Worm (Caenorhabditis elegans): Measurements from ENCODE around the gene msp-3.

msp-3 gene

ce11 chrII:4741527-4742187, 44.4 kb downstream of the msp-3 start, which contains the start of gene acs-11:
Gene acs-11, plus strand, starts transcription at chrII:4742137.
- TF ChIP-seq zag-1 (tag; optimal IDR thresholded peaks at IDR 0.05), result no peak
- peak; percentile 69 for TF ChIP-seq fos-1 (tag; optimal IDR thresholded peaks at IDR 0.05)
- TF ChIP-seq F13H6.1 (tag; optimal IDR thresholded peaks at IDR 0.05), result no peak
- peak; percentile 4 for TF ChIP-seq gmeb-1 (tag; optimal IDR thresholded peaks at IDR 0.05)
- peak; percentile 19 for TF ChIP-seq crh-2 (tag; optimal IDR thresholded peaks at IDR 0.05)
- no peak for TF ChIP-seq Y55F3AM.14 (GFP tag; optimal IDR thresholded peaks at IDR 0.05)
- peak; percentile 0 for TF ChIP-seq nhr-6 (tag; optimal IDR thresholded peaks at IDR 0.05)
- TF ChIP-seq nhr-21 (tag; optimal IDR thresholded peaks at IDR 0.05), result peak; percentile 28
- peak; percentile 11 for TF ChIP-seq sma-3 (GFP tag; optimal IDR thresholded peaks at IDR 0.05)

- TF ChIP-seq lin-11 (tag; optimal IDR thresholded peaks at IDR 0.05) (peak; percentile 41), blmp-1 (tag; optimal IDR thresholded peaks at IDR 0.05; ENCODE audit: insufficient read depth) (peak; percentile 14), nhr-10 (tag; optimal IDR thresholded peaks at IDR 0.05) (no peak), unc-39 (tag; optimal IDR thresholded peaks at IDR 0.05) (no peak), nhr-21 (tag; optimal IDR thresholded peaks at IDR 0.05) (peak; percentile 60), gmeb-1 (tag; optimal IDR thresholded peaks at IDR 0.05) (peak; percentile 95), lsy-2 (tag; optimal IDR thresholded peaks at IDR 0.05) (peak; percentile 74 to 90), elt-3 (tag; optimal IDR thresholded peaks at IDR 0.05) (no peak), ztf-11 (tag; optimal IDR thresholded peaks at IDR 0.05) (no peak), sem-4 (tag; optimal IDR thresholded peaks at IDR 0.05) (peak; percentile 39), nhr-77 (tag; optimal IDR thresholded peaks at IDR 0.05) (no peak), crh-2 (tag; optimal IDR thresholded peaks at IDR 0.05) (peak; percentile 95), mab-5 (tag; optimal IDR thresholded peaks at IDR 0.05) (peak; percentile 35), lin-13 (GFP tag; optimal IDR thresholded peaks at IDR 0.05) (peak; percentile 58), Y55F3AM.14 (GFP tag; optimal IDR thresholded peaks at IDR 0.05) (no peak), skn-1 (tag; optimal IDR thresholded peaks at IDR 0.05) (peak; percentile 32), R02D3.7 (tag; optimal IDR thresholded peaks at IDR 0.05) (no peak), fos-1 (tag; optimal IDR thresholded peaks at IDR 0.05) (peak; percentile 40), ama-1 (optimal IDR thresholded peaks at IDR 0.05) (no peak), unc-55 (GFP tag; optimal IDR thresholded peaks at IDR 0.05) (peak; percentile 84), nhr-11 (tag; optimal IDR thresholded peaks at IDR 0.05) (no peak), ceh-82 (tag; optimal IDR thresholded peaks at IDR 0.05) (no peak), ZK546.5 (tag; optimal IDR thresholded peaks at IDR 0.05) (peak; percentile 27), nhr-23 (tag; optimal IDR thresholded peaks at IDR 0.05) (no peak), ztf-1 (GFP tag; conservative IDR thresholded peaks at IDR 0.05) (no peak), elt-1 (tag; optimal IDR thresholded peaks at IDR 0.05) (no peak), nhr-25 (tag; optimal IDR thresholded peaks at IDR 0.05) (peak; percentile 75), egl-27 (tag; optimal IDR thresholded peaks at IDR 0.05) (no peak), nhr-237 (tag; optimal IDR thresholded peaks at IDR 0.05) (no peak), snpc-4 (tag; optimal IDR thresholded peaks at IDR 0.05) (peak; percentile 28), C34F6.9 (tag; optimal IDR thresholded peaks at IDR 0.05) (peak; percentile 86), peb-1 (tag; optimal IDR thresholded peaks at IDR 0.05) (no peak), nhr-12 (tag; optimal IDR thresholded peaks at IDR 0.05) (no peak), sma-9 (GFP tag; optimal IDR thresholded peaks at IDR 0.05) (peak; percentile 87), sma-9 (tag; optimal IDR thresholded peaks at IDR 0.05) (no peak), nhr-129 (tag; optimal IDR thresholded peaks at IDR 0.05) (peak; percentile 28), aly-2 (tag; optimal IDR thresholded peaks at IDR 0.05) (no peak), sma-3 (GFP tag; optimal IDR thresholded peaks at IDR 0.05) (peak; percentile 75), F13H6.1 (tag; optimal IDR thresholded peaks at IDR 0.05) (peak; percentile 65), mdl-1 (tag; optimal IDR thresholded peaks at IDR 0.05) (peak; percentile 73 to 88), dmd-4 (tag; optimal IDR thresholded peaks at IDR 0.05) (no peak), zag-1 (tag; optimal IDR thresholded peaks at IDR 0.05) (no peak)
These were observed 46.1 kb downstream of the msp-3 start, which contains the start of gene eas-1 for ce11 chrII:4739984-4740462. Gene eas-1, plus strand, starts transcription at chrII:4740412.
